Worm (Caenorhabditis elegans) whole organism, young adult: ENCODE measurements around the gene R11H6.5.

Experiments
- hlh-12 ChIP-seq: sonication (generic microtip); optimal IDR thresholded peaks from 2 replicates; lab custom pipeline; 2016; ENCODE audit warnings: missing genetic modification characterization, missing compliant biosample characterization
- snpc-4 ChIP-seq, 5 experiments: fragments of 150-350 bp in 1 of 5; sonication (generic microtip) in 4 of 5; optimal IDR thresholded peaks; 2 replicates each; lab custom pipeline; 2014 to 2018; ENCODE audit warnings: missing genetic modification characterization in 5 of 5, missing biosample characterization in 3 of 5, antibody characterized with exemption in 2 of 5, mild to moderate bottlenecking in 2 of 5, missing compliant biosample characterization in 2 of 5, missing genotype in 2 of 5, moderate library complexity in 2 of 5, missing genetic modification reagents in 1 of 5
- somi-1 ChIP-seq: fragments of 200-800 bp; sonication (Bioruptor generic); optimal IDR thresholded peaks from 2 replicates; lab custom pipeline; 2018; ENCODE audit warnings: mild to moderate bottlenecking, missing genetic modification characterization, missing compliant biosample characterization

DNA sequence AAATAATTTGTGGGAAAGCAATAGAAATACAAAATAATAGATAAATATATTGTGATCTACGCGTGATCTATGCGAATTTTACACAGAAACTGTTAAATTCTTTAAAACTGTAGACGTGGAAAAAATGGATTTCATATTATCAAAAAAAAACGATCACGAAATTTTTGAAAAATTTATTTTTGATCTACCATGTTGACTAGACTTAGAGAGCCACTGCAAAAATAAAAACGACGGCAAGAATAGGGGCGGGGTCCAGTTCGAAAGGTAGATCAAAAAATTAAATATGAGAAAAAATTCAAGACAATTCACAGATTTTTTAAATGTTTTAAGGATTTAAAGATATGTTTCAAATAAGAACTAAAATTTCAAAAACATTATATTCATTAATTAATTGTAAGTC, 26.1 kb upstream of the R11H6.5 start:
- TF ChIP-seq hlh-12 (tag; lab: Kevin White, UChicago) (no peak), somi-1 (no peak), snpc-4 (GFP tag; optimal IDR thresholded peaks at IDR 0.05; lab: Kevin White, UChicago) (no peak), snpc-4 (tag; optimal IDR thresholded peaks at IDR 0.05; lab: Kevin White, UChicago) (no peak)
